Worm (Caenorhabditis elegans) whole organism, late embryonic: ENCODE data around the gene pyc-1.
A peak's percentile ranks its signal among the peaks of the same experiment; 100 is the strongest.
"Not testable (repeated sequence)": the region's sequence is repeated elsewhere in the genome, so short reads cannot be mapped to it uniquely, and the experiment has no call there.

Experiments used
- C38D4.7 ChIP-seq: fragments of 200-800 bp; sonication (Bioruptor generic); optimal IDR thresholded peaks from 2 replicates; lab custom pipeline; 2018; ENCODE audit warnings: mild to moderate bottlenecking, missing genetic modification characterization, moderate library complexity, missing compliant biosample characterization
- ahr-1 ChIP-seq: sonication (generic microtip); optimal IDR thresholded peaks from 2 replicates; lab custom pipeline; 2016; ENCODE audit warnings: missing genetic modification characterization, missing compliant biosample characterization
- ama-1 ChIP-seq: fragments of 150-350 bp; optimal IDR thresholded peaks from 2 replicates; lab custom pipeline; 2014
- ceh-19 ChIP-seq: fragments of 200-800 bp; sonication (Bioruptor generic); optimal IDR thresholded peaks from 2 replicates; lab custom pipeline; 2018; ENCODE audit warnings: mild to moderate bottlenecking, missing genetic modification characterization, missing compliant biosample characterization
- elt-2 ChIP-seq: sonication (generic microtip); optimal IDR thresholded peaks from 2 replicates; lab custom pipeline; 2016; ENCODE audit warnings: missing genetic modification reagents, missing genetic modification characterization, missing compliant biosample characterization
- ets-4 ChIP-seq: sonication (generic microtip); optimal IDR thresholded peaks from 2 replicates; lab custom pipeline; 2016; ENCODE audit warnings: missing genetic modification characterization, missing compliant biosample characterization
- hlh-6 ChIP-seq: sonication (generic microtip); optimal IDR thresholded peaks from 2 replicates; lab custom pipeline; 2016; ENCODE audit warnings: missing genotype, missing genetic modification characterization, missing compliant biosample characterization
- nfya-1 ChIP-seq: sonication (generic microtip); optimal IDR thresholded peaks from 2 replicates; lab custom pipeline; 2017; ENCODE audit warnings: missing genetic modification characterization, mild to moderate bottlenecking, missing compliant biosample characterization, antibody characterized with exemption, moderate library complexity

ce11 chrV:11823125-11823833 lies 950 bp upstream of the pyc-1 start:
- not testable (repeated sequence) for TF ChIP-seq ets-4 (tag; lab: Kevin White, UChicago); C38D4.7 (GFP tag; lab: Kevin White, UChicago); ceh-19 (GFP tag; lab: Kevin White, UChicago); ahr-1 (tag; lab: Kevin White, UChicago); hlh-6; ama-1
- TF ChIP-seq nfya-1, result peak; percentile 36
- peak; percentile 39 for TF ChIP-seq elt-2 (tag; lab: Kevin White, UChicago)
